Worm (Caenorhabditis elegans): ENCODE results near the gene hint-3.

hint-3 gene

ce11 chrV:7734909-7735308 is 25.4 kb upstream of the hint-3 start, which contains the start of gene clic-1 (continued):
- TF ChIP-seq mep-1 (tag; optimal IDR thresholded peaks at IDR 0.05) (peak; percentile 33), lin-29 (GFP tag; IDR thresholded peaks at IDR 0.05) (no peak), mxl-3 (GFP tag; optimal IDR thresholded peaks at IDR 0.05) (peak; percentile 48)

ce11 chrV:7735319-7735718 is 25.0 kb upstream of the hint-3 start, which contains the start of gene srr-10:
Gene srr-10 (plus strand): TSS chrV:7735619.
- no peak for TF ChIP-seq daf-12 (tag; optimal IDR thresholded peaks at IDR 0.05)
- TF ChIP-seq aha-1 (tag), result no peak
- TF ChIP-seq spr-3 (GFP tag; optimal IDR thresholded peaks at IDR 0.05), result no peak
- no peak for TF ChIP-seq dmd-6 (GFP tag; IDR thresholded peaks at IDR 0.05)
- no peak for TF ChIP-seq mxl-3 (GFP tag; optimal IDR thresholded peaks at IDR 0.05)

- no peak for TF ChIP-seq egl-27 (tag; optimal IDR thresholded peaks at IDR 0.05)
- TF ChIP-seq aha-1 (tag), result peak; percentile 80
These were observed 22.6 kb upstream of the hint-3 start, which contains the start of gene srr-9 for ce11 chrV:7737710-7738109. Gene srr-9 (plus strand): TSS chrV:7738010.

- TF ChIP-seq ceh-20 (GFP tag; IDR thresholded peaks at IDR 0.05) (no peak), Y48G9A.11 (GFP tag; IDR thresholded peaks at IDR 0.05) (no peak), saeg-2 (GFP tag; IDR thresholded peaks at IDR 0.05) (no peak), unc-62 (GFP tag; optimal IDR thresholded peaks at IDR 0.05 in 1 of 2) (peak in 1 of 2 experiments; percentile 91), unc-62 (tag; optimal IDR thresholded peaks at IDR 0.05) (no peak), nhr-25 (tag; optimal IDR thresholded peaks at IDR 0.05; ENCODE audit: borderline replicate concordance, insufficient read depth) (peak; percentile 13), F37D6.2 (tag; optimal IDR thresholded peaks at IDR 0.05) (no peak)
These were observed 20.3 kb upstream of the hint-3 start for ce11 chrV:7739949-7740348.

- no peak for TF ChIP-seq unc-130 (GFP tag; optimal IDR thresholded peaks at IDR 0.05)
- TF ChIP-seq egl-27 (tag; optimal IDR thresholded peaks at IDR 0.05), result no peak
- no peak for TF ChIP-seq ceh-82 (tag; optimal IDR thresholded peaks at IDR 0.05)
- TF ChIP-seq lin-13 (GFP tag; optimal IDR thresholded peaks at IDR 0.05), result no peak
- TF ChIP-seq unc-62 (GFP tag; optimal IDR thresholded peaks at IDR 0.05 in 1 of 2), result no peak
- no peak for TF ChIP-seq unc-62 (tag; optimal IDR thresholded peaks at IDR 0.05)
These were observed 18.4 kb upstream of the hint-3 start for ce11 chrV:7741918-7742317.

ce11 chrV:7742485-7742959 is 17.8 kb upstream of the hint-3 start, which contains the start of gene fbxl-5:
Gene fbxl-5 (plus strand): TSS chrV:7742909.
- TF ChIP-seq F37D6.2 (tag; optimal IDR thresholded peaks at IDR 0.05) (no peak), dmd-6 (GFP tag; IDR thresholded peaks at IDR 0.05) (peak; percentile 83), tra-1 (GFP tag; IDR thresholded peaks at IDR 0.05) (peak; percentile 85), rbr-2 (tag; optimal IDR thresholded peaks at IDR 0.05) (no peak), dve-1 (tag; optimal IDR thresholded peaks at IDR 0.05; ENCODE audit: insufficient read depth) (peak; percentile 30), hlh-11 (tag; optimal IDR thresholded peaks at IDR 0.05) (peak; percentile 13)

- TF ChIP-seq aha-1 (tag) (peak; percentile 50), aly-2 (tag; optimal IDR thresholded peaks at IDR 0.05) (no peak), nhr-11 (tag; optimal IDR thresholded peaks at IDR 0.05) (no peak), saeg-2 (GFP tag; IDR thresholded peaks at IDR 0.05) (peak; percentile 80; the same call in 1 of the 2 replicates), spr-3 (GFP tag; optimal IDR thresholded peaks at IDR 0.05) (no peak), ceh-32 (tag; optimal IDR thresholded peaks at IDR 0.05; ENCODE audit: poor library complexity) (no peak), unc-39 (tag; optimal IDR thresholded peaks at IDR 0.05) (no peak), skn-1 (tag; optimal IDR thresholded peaks at IDR 0.05) (no peak), vab-7 (GFP tag; IDR thresholded peaks at IDR 0.05) (no peak), Y48G9A.11 (GFP tag; IDR thresholded peaks at IDR 0.05) (no peak), nhr-77 (tag; optimal IDR thresholded peaks at IDR 0.05) (peak; percentile 25), dve-1 (tag; optimal IDR thresholded peaks at IDR 0.05; ENCODE audit: insufficient read depth) (peak; percentile 97), F26F4.8 (GFP tag; conservative IDR thresholded peaks at IDR 0.05) (no peak), arid-1 (GFP tag; conservative IDR thresholded peaks at IDR 0.05) (no peak), mdl-1 (tag; optimal IDR thresholded peaks at IDR 0.05) (peak in 1 of 2 experiments; percentile 2), nhr-102 (tag; optimal IDR thresholded peaks at IDR 0.05) (peak; percentile 85), nhr-41 (GFP tag; IDR thresholded peaks at IDR 0.05) (peak; percentile 54; the same call in 1 of the 2 replicates), mdt-29 (GFP tag; IDR thresholded peaks at IDR 0.05) (peak; percentile 63; the same call in 1 of the 2 replicates), Y75B8A.6 (GFP tag; IDR thresholded peaks at IDR 0.05) (no peak), ZK337.2 (GFP tag; IDR thresholded peaks at IDR 0.05) (no peak), set-16 (GFP tag; IDR thresholded peaks at IDR 0.05) (peak; percentile 41; the same call in 1 of the 2 replicates), tra-1 (GFP tag; IDR thresholded peaks at IDR 0.05) (peak; percentile 100)
These were observed 16.2 kb upstream of the hint-3 start for ce11 chrV:7744068-7744467.
